Fruit fly (Drosophila melanogaster): ENCODE measurements around the gene Tim17a1.

The Tim17a1 gene

dm6 chr3R:12406235-12407196 lies 42.0 kb upstream of the Tim17a1 start, which contains the start of gene CG5167:
Gene CG5167, plus strand, starts transcription at chr3R:12406532.
- TF ChIP-seq lz (GFP tag; optimal IDR thresholded peaks at IDR 0.05) (peak; percentile 58), dsx (GFP tag; optimal IDR thresholded peaks at IDR 0.05; ENCODE audit: poor library complexity, severe bottlenecking) (peak; percentile 2), ss (GFP tag; optimal IDR thresholded peaks at IDR 0.05) (peak; percentile 84 to 89), fd85E (GFP tag; optimal IDR thresholded peaks at IDR 0.05) (no peak), CG3919 (GFP tag; optimal IDR thresholded peaks at IDR 0.05) (peak; percentile 43), Met (GFP tag; optimal IDR thresholded peaks at IDR 0.05) (no peak), CG1621 (tag; optimal IDR thresholded peaks at IDR 0.05) (peak; percentile 61), net (GFP tag; optimal IDR thresholded peaks at IDR 0.05) (peak; percentile 76), vri (GFP tag; optimal IDR thresholded peaks at IDR 0.05) (peak; percentile 16), CG15336 (GFP tag; IDR thresholded peaks at IDR 0.05) (peak; percentile 42; the same call in 1 of the 2 replicates), svp (GFP tag) (peak; percentile 69), CG6163 (GFP tag; IDR thresholded peaks at IDR 0.05) (peak; percentile 15; the same call in 1 of the 3 replicates), Eip78C (GFP tag) (peak; percentile 87), CG3032 (tag; optimal IDR thresholded peaks at IDR 0.05) (peak; percentile 7), Lpt (GFP tag; optimal IDR thresholded peaks at IDR 0.05) (peak; percentile 9), CG31627 (GFP tag; optimal IDR thresholded peaks at IDR 0.05) (peak; percentile 26), Eip75B (GFP tag; optimal IDR thresholded peaks at IDR 0.05) (peak; percentile 46), Smox (GFP tag; optimal IDR thresholded peaks at IDR 0.05) (no peak), dac (GFP tag; optimal IDR thresholded peaks at IDR 0.05) (no peak), CG6854 (GFP tag; optimal IDR thresholded peaks at IDR 0.05) (peak; percentile 59), CG9139 (GFP tag; optimal IDR thresholded peaks at IDR 0.05) (peak; percentile 87), Ets21C (GFP tag; optimal IDR thresholded peaks at IDR 0.05) (no peak), CG11762 (GFP tag; optimal IDR thresholded peaks at IDR 0.05; ENCODE audit: insufficient read depth) (peak; percentile 50), CG8119 (GFP tag; IDR thresholded peaks at IDR 0.05) (peak; percentile 59), esn (GFP tag; optimal IDR thresholded peaks at IDR 0.05) (peak; percentile 63), CG6276 (GFP tag; optimal IDR thresholded peaks at IDR 0.05) (peak; percentile 92), topi (GFP tag; optimal IDR thresholded peaks at IDR 0.05) (peak; percentile 24), Sox102F (GFP tag; optimal IDR thresholded peaks at IDR 0.05) (peak; percentile 46), spab (GFP tag; optimal IDR thresholded peaks at IDR 0.05) (peak; percentile 54), CG8319 (GFP tag; optimal IDR thresholded peaks at IDR 0.05) (no peak), Ets96B (tag; optimal IDR thresholded peaks at IDR 0.05) (peak; percentile 25), CG34406 (GFP tag; optimal IDR thresholded peaks at IDR 0.05) (peak; percentile 36), cyc (GFP tag; optimal IDR thresholded peaks at IDR 0.05) (peak; percentile 8), pdm3 (GFP tag; optimal IDR thresholded peaks at IDR 0.05) (no peak), Hr4 (GFP tag; optimal IDR thresholded peaks at IDR 0.05) (peak; percentile 1), CG16779 (tag; optimal IDR thresholded peaks at IDR 0.05) (peak; percentile 87), Sox14 (GFP tag; optimal IDR thresholded peaks at IDR 0.05) (peak; percentile 19), fkh (GFP tag; optimal IDR thresholded peaks at IDR 0.05) (peak; percentile 25), acj6 (GFP tag; optimal IDR thresholded peaks at IDR 0.05) (no peak), Hr39 (GFP tag; optimal IDR thresholded peaks at IDR 0.05) (peak; percentile 28), achi (GFP tag; optimal IDR thresholded peaks at IDR 0.05) (peak; percentile 32), Eip93F (GFP tag; optimal IDR thresholded peaks at IDR 0.05) (peak; percentile 21), eg (GFP tag; IDR thresholded peaks at IDR 0.05) (peak; percentile 70), salr (GFP tag; optimal IDR thresholded peaks at IDR 0.05) (peak; percentile 41 to 50), CG10631 (GFP tag; optimal IDR thresholded peaks at IDR 0.05) (no peak), CG8632 (GFP tag; optimal IDR thresholded peaks at IDR 0.05) (peak; percentile 20), CG4318 (GFP tag; optimal IDR thresholded peaks at IDR 0.05) (no peak), CG6808 (GFP tag; optimal IDR thresholded peaks at IDR 0.05) (peak; percentile 76)

Data from whole organism, prepupa.